Worm (Caenorhabditis elegans) whole organism, mixed stage, embryonic: ENCODE results near the gene ttr-36.

ENCODE experiments used
- M03D4.4 ChIP-seq: sonication (generic microtip); optimal IDR thresholded peaks from 2 replicates; lab custom pipeline; 2017; ENCODE audit warnings: mild to moderate bottlenecking, missing genetic modification characterization, missing compliant biosample characterization
- bed-3 ChIP-seq: fragments of 200-800 bp; sonication (Bioruptor generic); optimal IDR thresholded peaks from 3 replicates; lab custom pipeline; 2018; ENCODE audit warnings: mild to moderate bottlenecking, missing genetic modification characterization, moderate library complexity, missing compliant biosample characterization
- blmp-1 ChIP-seq: fragments of 150-350 bp; optimal IDR thresholded peaks from 2 replicates; lab custom pipeline; 2014; ENCODE audit warnings: missing biosample characterization, missing genetic modification characterization
- ceh-39 ChIP-seq: fragments of 150-350 bp; optimal IDR thresholded peaks from 2 replicates; lab custom pipeline; 2014; ENCODE audit warnings: missing biosample characterization, missing genetic modification characterization
- ceh-43 ChIP-seq: fragments of 200-800 bp; sonication (Bioruptor generic); optimal IDR thresholded peaks from 2 replicates; lab custom pipeline; 2018; ENCODE audit warnings: mild to moderate bottlenecking, missing genetic modification characterization, moderate library complexity, missing compliant biosample characterization
- ceh-83 ChIP-seq: fragments of 200-800 bp; sonication (Bioruptor generic); optimal IDR thresholded peaks from 2 replicates; lab custom pipeline; 2018; ENCODE audit warnings: mild to moderate bottlenecking, missing genetic modification characterization, missing compliant biosample characterization
- ces-1 ChIP-seq: fragments of 150-350 bp; optimal IDR thresholded peaks from 2 replicates; lab custom pipeline; 2014; ENCODE audit warnings: missing biosample characterization, missing genetic modification reagents, missing genetic modification characterization
- drap-1 ChIP-seq: fragments of 200-800 bp; sonication (Bioruptor generic); optimal IDR thresholded peaks from 3 replicates; lab custom pipeline; 2018; ENCODE audit warnings: mild to moderate bottlenecking, missing genetic modification characterization, missing compliant biosample characterization
- elt-1 ChIP-seq: sonication (generic microtip); optimal IDR thresholded peaks from 2 replicates; lab custom pipeline; 2017; ENCODE audit warnings: missing genetic modification characterization, mild to moderate bottlenecking, missing compliant biosample characterization, antibody characterized with exemption, moderate library complexity, borderline replicate concordance; ENCODE audit not compliant: insufficient read depth
- elt-3 ChIP-seq: fragments of 150-350 bp; optimal IDR thresholded peaks from 2 replicates; lab custom pipeline; 2014; ENCODE audit warnings: missing biosample characterization, missing genetic modification characterization
- flh-1 ChIP-seq: fragments of 200-800 bp; sonication (Bioruptor generic); optimal IDR thresholded peaks from 2 replicates; lab custom pipeline; 2018; ENCODE audit warnings: mild to moderate bottlenecking, missing genetic modification characterization, moderate library complexity, missing compliant biosample characterization
- ham-2 ChIP-seq: fragments of 200-800 bp; sonication (Bioruptor generic); optimal IDR thresholded peaks from 2 replicates; lab custom pipeline; 2018; ENCODE audit warnings: mild to moderate bottlenecking, missing genetic modification characterization, missing compliant biosample characterization
- hlh-1 ChIP-seq: fragments of 150-350 bp; optimal IDR thresholded peaks from 2 replicates; lab custom pipeline; 2014; ENCODE audit warnings: missing biosample characterization, missing genetic modification reagents, missing genetic modification characterization
- lin-13 ChIP-seq: fragments of 150-350 bp; optimal IDR thresholded peaks from 2 replicates; lab custom pipeline; 2014; ENCODE audit warnings: missing biosample characterization, missing genetic modification characterization
- lin-32 ChIP-seq: fragments of 200-800 bp; sonication (Bioruptor generic); optimal IDR thresholded peaks from 2 replicates; lab custom pipeline; 2018; ENCODE audit warnings: mild to moderate bottlenecking, missing genetic modification characterization, missing compliant biosample characterization
- lsy-2 ChIP-seq: fragments of 150-350 bp; optimal IDR thresholded peaks from 2 replicates; lab custom pipeline; 2014; ENCODE audit warnings: missing biosample characterization, missing genetic modification characterization
- mep-1 ChIP-seq: fragments of 150-350 bp; optimal IDR thresholded peaks from 2 replicates; lab custom pipeline; 2017; ENCODE audit warnings: missing biosample characterization, missing genetic modification reagents, missing genetic modification characterization, inconsistent platforms
- mls-2 ChIP-seq: sonication (generic microtip); optimal IDR thresholded peaks from 2 replicates; lab custom pipeline; 2016; ENCODE audit warnings: mild to moderate bottlenecking, missing genetic modification characterization, moderate library complexity, missing compliant biosample characterization
- nhr-12 ChIP-seq: fragments of 150-350 bp; optimal IDR thresholded peaks from 2 replicates; lab custom pipeline; 2014; ENCODE audit warnings: missing biosample characterization, missing genetic modification characterization
- nhr-2 ChIP-seq: fragments of 150-350 bp; optimal IDR thresholded peaks from 2 replicates; lab custom pipeline; 2014; ENCODE audit warnings: missing biosample characterization, missing genetic modification characterization
- nhr-237 ChIP-seq: fragments of 150-350 bp; optimal IDR thresholded peaks from 2 replicates; lab custom pipeline; 2014; ENCODE audit warnings: missing biosample characterization, missing genetic modification characterization
- nhr-76 ChIP-seq: sonication (generic microtip); optimal IDR thresholded peaks from 2 replicates; lab custom pipeline; 2017; ENCODE audit warnings: missing biosample characterization, missing genetic modification characterization
- pha-4 ChIP-seq: fragments of 150-350 bp; optimal IDR thresholded peaks from 2 replicates; lab custom pipeline; 2018; ENCODE audit warnings: missing biosample characterization, missing genetic modification reagents, missing genetic modification characterization
- sem-2 ChIP-seq: fragments of 200-800 bp; sonication (Bioruptor generic); optimal IDR thresholded peaks from 2 replicates; lab custom pipeline; 2018; ENCODE audit warnings: mild to moderate bottlenecking, missing genetic modification characterization, missing compliant biosample characterization
- snpc-4 ChIP-seq: fragments of 150-350 bp; optimal IDR thresholded peaks from 2 replicates; lab custom pipeline; 2014; ENCODE audit warnings: missing biosample characterization, missing genetic modification characterization
- sptf-1 ChIP-seq: sonication (generic microtip); optimal IDR thresholded peaks from 2 replicates; lab custom pipeline; 2017; ENCODE audit warnings: mild to moderate bottlenecking, missing genetic modification characterization, moderate library complexity, missing compliant biosample characterization
- tbx-8 ChIP-seq: fragments of 200-800 bp; sonication (Bioruptor generic); optimal IDR thresholded peaks from 2 replicates; lab custom pipeline; 2018; ENCODE audit warnings: mild to moderate bottlenecking, missing genetic modification characterization, moderate library complexity, missing compliant biosample characterization
- unc-120 ChIP-seq: sonication (generic microtip); optimal IDR thresholded peaks from 2 replicates; lab custom pipeline; 2017; ENCODE audit warnings: missing genetic modification characterization, missing compliant biosample characterization; ENCODE audit not compliant: poor library complexity, severe bottlenecking
- unc-39 ChIP-seq: fragments of 150-350 bp; optimal IDR thresholded peaks from 2 replicates; lab custom pipeline; 2014; ENCODE audit warnings: missing biosample characterization, missing genetic modification characterization
- unc-62 ChIP-seq: fragments of 150-350 bp; optimal IDR thresholded peaks from 2 replicates; lab custom pipeline; 2014; ENCODE audit warnings: missing biosample characterization, missing genetic modification reagents, missing genetic modification characterization
- zip-8 ChIP-seq: fragments of 150-350 bp; optimal IDR thresholded peaks from 2 replicates; lab custom pipeline; 2014; ENCODE audit warnings: missing biosample characterization, missing genetic modification characterization
- ztf-11 ChIP-seq: fragments of 150-350 bp; optimal IDR thresholded peaks from 2 replicates; lab custom pipeline; 2014; ENCODE audit warnings: missing biosample characterization, missing genetic modification characterization

ttr-36 gene

DNA sequence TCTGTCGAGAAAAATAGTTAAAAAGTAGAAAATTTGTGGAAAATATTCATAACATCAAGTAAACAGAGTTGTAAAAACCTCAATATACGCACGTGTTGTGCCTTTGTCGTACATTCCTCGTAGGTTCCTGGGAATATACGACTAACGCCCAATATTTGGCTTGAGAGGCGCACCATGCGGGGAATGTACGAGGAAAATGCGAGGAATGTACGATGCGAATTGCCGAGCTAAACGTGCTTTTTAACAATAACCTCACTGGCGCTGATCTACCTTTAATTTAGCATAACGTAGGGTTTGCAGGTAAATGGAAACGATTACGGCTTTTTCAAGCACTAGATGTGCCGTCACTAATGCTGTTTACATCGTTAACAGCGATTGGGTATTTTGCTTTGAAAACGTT lies 42.2 kb upstream of the ttr-36 start, which contains the start of gene C15B12.9:
Gene C15B12.9 (plus strand): TSS at position 301 of the 400 bp plus-strand sequence.
- TF ChIP-seq snpc-4 (no peak), lin-13 (tag; lab: Kevin White, UChicago) (no peak), blmp-1 (tag; lab: Kevin White, UChicago) (no peak), pha-4 (tag; lab: Kevin White, UChicago) (no peak), ces-1 (GFP tag; lab: Kevin White, UChicago) (no peak), lin-32 (GFP tag; lab: Kevin White, UChicago) (no peak), flh-1 (GFP tag; lab: Kevin White, UChicago) (no peak), ceh-83 (GFP tag; lab: Kevin White, UChicago) (no peak), mls-2 (tag; lab: Kevin White, UChicago) (no peak), elt-1 (tag; lab: Kevin White, UChicago) (no peak), unc-120 (no peak), M03D4.4 (tag; lab: Kevin White, UChicago) (no peak), nhr-76 (tag; lab: Kevin White, UChicago) (no peak), bed-3 (GFP tag; lab: Kevin White, UChicago) (no peak)

DNA sequence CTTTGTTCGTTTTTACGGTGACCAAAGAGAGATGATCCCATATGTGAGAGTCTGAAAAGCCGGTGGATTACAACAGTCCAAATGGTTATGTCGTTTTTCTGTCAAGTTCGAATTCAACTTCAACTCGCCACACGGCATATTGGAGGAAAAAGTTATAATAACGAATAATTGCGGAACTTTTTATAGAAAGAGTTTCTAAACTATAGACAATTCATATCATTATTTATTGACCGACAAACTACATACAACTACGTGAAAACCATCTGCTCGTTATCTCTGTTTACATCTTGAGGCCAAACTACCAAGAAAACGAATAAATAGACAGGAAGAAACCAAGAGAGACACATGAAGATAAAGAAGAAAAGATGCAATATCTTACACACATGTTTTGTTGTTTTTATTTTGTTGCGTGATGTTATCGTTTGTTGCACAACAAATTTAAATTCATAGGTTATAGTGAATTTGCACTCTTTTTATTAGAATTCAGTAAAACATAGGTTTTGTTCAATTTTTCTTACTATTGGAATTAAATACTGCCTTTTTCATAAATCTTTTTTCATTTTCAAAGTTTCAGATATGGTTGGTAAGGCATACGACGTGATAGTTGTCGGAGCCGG lies 36.9 kb upstream of the ttr-36 start, which contains the start of the genes C15B12.4 and C15B12.8:
Gene C15B12.4 (minus strand): TSS at position 51 of the 617 bp plus-strand sequence.
Gene C15B12.8 (plus strand): TSS at position 567 of the 617 bp plus-strand sequence.
- TF ChIP-seq zip-8 (tag; lab: Kevin White, UChicago): no peak
- TF ChIP-seq snpc-4: no peak
- TF ChIP-seq drap-1: no peak
- no peak for TF ChIP-seq mep-1
- TF ChIP-seq hlh-1 (tag; lab: Kevin White, UChicago): no peak
- TF ChIP-seq sptf-1 (tag; lab: Kevin White, UChicago): no peak
- TF ChIP-seq elt-3: no peak
- TF ChIP-seq ztf-11 (tag; lab: Kevin White, UChicago): no peak
- no peak for TF ChIP-seq nhr-2 (tag; lab: Kevin White, UChicago)
- no peak for TF ChIP-seq ceh-43 (GFP tag; lab: Kevin White, UChicago)
- TF ChIP-seq nhr-237 (tag; lab: Kevin White, UChicago): no peak
- TF ChIP-seq nhr-12: no peak
- no peak for TF ChIP-seq elt-1 (tag; lab: Kevin White, UChicago)
- no peak for TF ChIP-seq unc-62 (GFP tag; lab: Kevin White, UChicago)
- no peak for TF ChIP-seq lin-13 (tag; lab: Kevin White, UChicago)
- no peak for TF ChIP-seq unc-39 (tag; lab: Kevin White, UChicago)
- no peak for TF ChIP-seq unc-120
- TF ChIP-seq, all 35 proteins: peak for 0

DNA sequence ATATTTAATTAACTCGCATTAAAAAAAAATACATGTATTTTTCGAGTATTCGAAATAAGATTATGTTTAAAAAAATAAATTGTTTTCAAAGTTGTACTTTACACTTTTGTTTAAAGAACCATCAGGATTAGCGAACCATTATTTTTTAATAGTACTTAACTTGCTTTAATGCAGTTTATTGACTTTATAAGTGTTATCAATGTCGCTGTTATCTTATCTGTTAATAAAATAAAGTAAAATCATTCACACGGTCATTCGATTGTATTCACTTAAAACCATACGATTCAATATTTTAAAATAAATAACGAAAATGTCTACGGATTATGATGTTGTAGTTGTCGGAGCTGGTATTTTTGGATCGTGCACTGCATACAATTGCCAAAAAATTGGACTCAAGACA lies 34.2 kb upstream of the ttr-36 start, which contains the start of gene C15B12.1:
Gene C15B12.1 (plus strand): TSS at position 271 of the 400 bp plus-strand sequence.
- TF ChIP-seq unc-39 (tag; lab: Kevin White, UChicago) (no peak), ham-2 (GFP tag; lab: Kevin White, UChicago) (no peak), ceh-43 (GFP tag; lab: Kevin White, UChicago) (no peak), unc-120 (no peak), blmp-1 (tag; lab: Kevin White, UChicago) (no peak), sem-2 (GFP tag; lab: Kevin White, UChicago) (no peak), tbx-8 (no peak)
- TF ChIP-seq, all 35 proteins: peak for 0

DNA sequence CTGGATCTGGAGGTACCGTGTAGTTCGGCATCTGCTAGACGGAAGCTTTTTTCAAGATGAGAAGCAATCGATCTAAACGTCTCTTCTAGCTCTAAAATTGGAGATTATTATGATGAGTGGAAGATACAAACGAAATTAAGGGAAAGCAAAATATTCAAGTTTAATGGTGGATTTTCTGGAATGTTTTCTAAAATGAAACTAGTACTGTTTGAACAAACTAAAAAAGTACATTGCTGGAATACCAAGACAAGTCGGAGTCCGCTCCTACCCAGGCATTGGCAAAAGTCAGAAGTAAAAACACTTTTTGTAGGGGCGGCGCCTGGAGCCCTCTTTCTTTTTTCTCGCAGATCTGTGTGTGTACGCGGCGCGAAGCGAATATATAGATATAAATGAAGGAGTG lies 25.9 kb upstream of the ttr-36 start, which contains the start of gene gar-1:
Gene gar-1 (minus strand): TSS at position 101 of the 400 bp plus-strand sequence.
- TF ChIP-seq unc-39 (tag; lab: Kevin White, UChicago) (no peak), snpc-4 (no peak), ces-1 (GFP tag; lab: Kevin White, UChicago) (no peak), ceh-83 (GFP tag; lab: Kevin White, UChicago) (no peak), sem-2 (GFP tag; lab: Kevin White, UChicago) (no peak), flh-1 (GFP tag; lab: Kevin White, UChicago) (no peak), ceh-39 (tag; lab: Kevin White, UChicago) (no peak), lsy-2 (tag; lab: Kevin White, UChicago) (no peak), nhr-76 (tag; lab: Kevin White, UChicago) (no peak), mls-2 (tag; lab: Kevin White, UChicago) (no peak), lin-13 (tag; lab: Kevin White, UChicago) (no peak)
- TF ChIP-seq, all 35 proteins: peak for 0
